Worm (Caenorhabditis elegans) whole organism, late embryonic: ENCODE data around the gene ets-7.

Source experiments
- K02D7.2 ChIP-seq: sonication (generic microtip); optimal IDR thresholded peaks from 2 replicates; lab custom pipeline; 2017; ENCODE audit warnings: mild to moderate bottlenecking, missing genetic modification characterization, missing compliant biosample characterization
- ama-1 ChIP-seq: fragments of 150-350 bp; optimal IDR thresholded peaks from 2 replicates; lab custom pipeline; 2014
- ceh-2 ChIP-seq: sonication (generic microtip); optimal IDR thresholded peaks from 2 replicates; lab custom pipeline; 2016; ENCODE audit warnings: missing genotype, missing genetic modification characterization, missing compliant biosample characterization
- ceh-34 ChIP-seq: sonication (generic microtip); optimal IDR thresholded peaks from 2 replicates; lab custom pipeline; 2016; ENCODE audit warnings: mild to moderate bottlenecking, missing genetic modification characterization, missing compliant biosample characterization
- elt-2 ChIP-seq: sonication (generic microtip); optimal IDR thresholded peaks from 2 replicates; lab custom pipeline; 2016; ENCODE audit warnings: missing genetic modification reagents, missing genetic modification characterization, missing compliant biosample characterization
- elt-4 ChIP-seq: sonication (generic microtip); optimal IDR thresholded peaks from 2 replicates; lab custom pipeline; 2016; ENCODE audit warnings: missing genetic modification characterization, missing compliant biosample characterization
- hlh-30 ChIP-seq: sonication (generic microtip); optimal IDR thresholded peaks from 2 replicates; lab custom pipeline; 2017; ENCODE audit warnings: antibody characterized with exemption, missing genetic modification characterization, missing compliant biosample characterization; ENCODE audit not compliant: insufficient read depth
- hlh-6 ChIP-seq: sonication (generic microtip); optimal IDR thresholded peaks from 2 replicates; lab custom pipeline; 2016; ENCODE audit warnings: missing genotype, missing genetic modification characterization, missing compliant biosample characterization
- nhr-11 ChIP-seq: fragments of 150-350 bp; optimal IDR thresholded peaks from 2 replicates; lab custom pipeline; 2014; ENCODE audit warnings: missing biosample characterization, missing genetic modification characterization
- pag-3 ChIP-seq: sonication (generic microtip); optimal IDR thresholded peaks from 2 replicates; lab custom pipeline; 2016; ENCODE audit warnings: missing compliant biosample characterization, missing genetic modification characterization, borderline replicate concordance
- pqm-1 ChIP-seq: sonication (generic microtip); optimal IDR thresholded peaks from 2 replicates; lab custom pipeline; 2016; ENCODE audit warnings: missing genetic modification characterization, missing compliant biosample characterization

DNA sequence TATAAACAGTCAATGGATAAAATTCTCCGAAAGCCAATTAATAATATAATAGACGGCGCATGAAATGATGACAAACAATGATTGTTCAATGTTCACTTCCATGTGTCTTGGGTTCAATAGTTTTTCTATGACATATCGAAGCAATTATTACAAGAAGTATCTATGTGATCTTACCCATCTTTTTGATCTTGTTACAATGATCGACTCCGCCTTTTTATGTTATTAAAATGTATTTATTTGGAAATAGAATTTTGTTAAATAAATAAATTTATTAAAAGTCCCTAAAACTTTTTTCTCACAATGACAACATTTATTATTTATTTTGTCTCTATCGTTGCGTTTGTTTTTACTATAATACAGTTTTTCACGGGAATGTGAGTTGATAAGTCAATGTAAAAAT is 28.8 kb downstream of the ets-7 start, which contains the start of gene swt-2:
- TF ChIP-seq K02D7.2 (tag; lab: Kevin White, UChicago) (no peak), ceh-34 (tag; lab: Kevin White, UChicago) (no peak), pqm-1 (tag; lab: Kevin White, UChicago) (no peak), hlh-6 (tag; lab: Kevin White, UChicago) (no peak), ama-1 (lab: Kevin White, UChicago) (no peak), nhr-11 (tag; lab: Kevin White, UChicago) (no peak), ceh-2 (tag; lab: Kevin White, UChicago) (no peak), elt-2 (no peak), hlh-30 (tag; lab: Kevin White, UChicago) (no peak), pag-3 (tag; lab: Kevin White, UChicago) (no peak), elt-4 (tag; lab: Kevin White, UChicago) (no peak)
